Fruit fly (Drosophila melanogaster): ENCODE results near the gene ATPsynbetaL.
A peak's percentile ranks its signal among the peaks of the same experiment; 100 is the strongest.

ATPsynbetaL gene

DNA sequence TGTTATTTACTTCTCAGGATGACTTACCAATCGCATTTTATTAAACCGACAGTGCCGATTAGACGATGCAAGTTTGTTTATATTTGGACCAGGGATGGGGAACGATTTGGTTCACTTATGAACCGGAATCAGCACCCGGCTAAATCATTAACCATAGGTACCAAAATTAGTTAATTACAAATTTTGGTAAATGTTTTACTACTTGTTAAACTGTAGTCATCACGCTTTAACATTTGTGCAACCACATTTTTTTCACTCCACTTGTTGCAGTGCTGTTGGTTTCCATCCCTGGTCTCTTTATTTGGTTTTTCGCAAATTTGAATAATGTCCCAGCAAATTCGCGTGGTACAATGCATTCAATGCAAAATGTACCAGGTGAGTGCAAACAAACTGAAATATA lies 7.9 kb downstream of the ATPsynbetaL start, which contains the start of the genes IntS9 and CG43295 (continued):
- no peak for TF ChIP-seq mirr (GFP tag; optimal IDR thresholded peaks at IDR 0.05)
- peak; percentile 6 for TF ChIP-seq gfzf (GFP tag; optimal IDR thresholded peaks at IDR 0.05)
- TF ChIP-seq Blimp-1 (GFP tag; optimal IDR thresholded peaks at IDR 0.05), result no peak
- peak; percentile 79 for TF ChIP-seq lmd (GFP tag; IDR thresholded peaks at IDR 0.05)
- TF ChIP-seq CG5953 (GFP tag; IDR thresholded peaks at IDR 0.05), result peak; percentile 72
- peak; percentile 61; the same call in 2 of the 3 replicates for TF ChIP-seq Mrtf (GFP tag; IDR thresholded peaks at IDR 0.05)
- no peak for TF ChIP-seq hth (optimal IDR thresholded peaks at IDR 0.05)
- no peak for TF ChIP-seq CG15601 (tag; optimal IDR thresholded peaks at IDR 0.05)
- TF ChIP-seq ro (GFP tag; IDR thresholded peaks at IDR 0.05), result no peak
- peak; percentile 69; the same call in 2 of the 3 replicates for TF ChIP-seq so (GFP tag; IDR thresholded peaks at IDR 0.05)
- TF ChIP-seq Elba2 (GFP tag; optimal IDR thresholded peaks at IDR 0.05), result peak; percentile 69
- TF ChIP-seq CG10274 (GFP tag; optimal IDR thresholded peaks at IDR 0.05), result peak; percentile 39
- no peak for TF ChIP-seq Stat92E (GFP tag; optimal IDR thresholded peaks at IDR 0.05)
- no peak for TF ChIP-seq CG14860 (GFP tag; IDR thresholded peaks at IDR 0.05; ENCODE audit: partially characterized antibody)
- peak; percentile 82 for TF ChIP-seq CG17829 (tag; optimal IDR thresholded peaks at IDR 0.05)
- peak; percentile 56; the same call in 1 of the 3 replicates for TF ChIP-seq CG11560 (tag; IDR thresholded peaks at IDR 0.05)
- TF ChIP-seq CG11093 (GFP tag; IDR thresholded peaks at IDR 0.05), result peak; percentile 67; the same call in 1 of the 3 replicates
- TF ChIP-seq al (GFP tag; IDR thresholded peaks at IDR 0.05), result peak; percentile 80
- TF ChIP-seq amos (GFP tag; IDR thresholded peaks at IDR 0.05; ENCODE audit: partially characterized antibody), result no peak; the same call in 1 of the 2 replicates
- TF ChIP-seq Scr (GFP tag; IDR thresholded peaks at IDR 0.05; ENCODE audit: partially characterized antibody), result peak; percentile 37
- TF ChIP-seq Dp (GFP tag; optimal IDR thresholded peaks at IDR 0.05), result peak; percentile 44
- TF ChIP-seq NfI (GFP tag; optimal IDR thresholded peaks at IDR 0.05), result peak; percentile 77
- TF ChIP-seq mam (GFP tag; optimal IDR thresholded peaks at IDR 0.05), result peak; percentile 89
- no peak for TF ChIP-seq Sox100B (GFP tag; optimal IDR thresholded peaks at IDR 0.05)
- no peak for TF ChIP-seq nom (GFP tag; optimal IDR thresholded peaks at IDR 0.05)
- TF ChIP-seq CG8290 (GFP tag; optimal IDR thresholded peaks at IDR 0.05), result peak; percentile 66
- TF ChIP-seq CG8290 (tag; optimal IDR thresholded peaks at IDR 0.05), result no peak
- TF ChIP-seq rib (GFP tag; IDR thresholded peaks at IDR 0.05), result peak; percentile 40; the same call in 1 of the 2 replicates
- TF ChIP-seq lola (GFP tag; optimal IDR thresholded peaks at IDR 0.05), result peak in 1 of 3 experiments; percentile 76
- TF ChIP-seq HLH4C (GFP tag; IDR thresholded peaks at IDR 0.05; ENCODE audit: partially characterized antibody), result 0 out of 3 replicates have a peak, but pooled peaks have one; percentile 49
- no peak for TF ChIP-seq Hr78 (GFP tag; optimal IDR thresholded peaks at IDR 0.05)
- TF ChIP-seq CG2202 (tag; optimal IDR thresholded peaks at IDR 0.05), result peak; percentile 55
- no peak for TF ChIP-seq sug (tag; optimal IDR thresholded peaks at IDR 0.05)
- peak; percentile 79 for TF ChIP-seq ems (GFP tag; optimal IDR thresholded peaks at IDR 0.05)
- TF ChIP-seq Fer1 (GFP tag; optimal IDR thresholded peaks at IDR 0.05), result no peak
- peak; percentile 52 for TF ChIP-seq CG30020 (tag; optimal IDR thresholded peaks at IDR 0.05)
- TF ChIP-seq Awh (GFP tag; IDR thresholded peaks at IDR 0.05), result peak; percentile 82
- peak; percentile 80 for TF ChIP-seq repo (GFP tag; optimal IDR thresholded peaks at IDR 0.05)
- peak; percentile 65; the same call in 1 of the 2 replicates for TF ChIP-seq Nf-YA (GFP tag; IDR thresholded peaks at IDR 0.05)
- TF ChIP-seq psq (GFP tag; optimal IDR thresholded peaks at IDR 0.05), result peak; percentile 25
- no peak for TF ChIP-seq CG6765 (GFP tag; optimal IDR thresholded peaks at IDR 0.05)
- TF ChIP-seq bcd (GFP tag; optimal IDR thresholded peaks at IDR 0.05), result peak; percentile 72
- TF ChIP-seq CG15011 (GFP tag; optimal IDR thresholded peaks at IDR 0.05), result no peak
- TF ChIP-seq C15 (GFP tag; IDR thresholded peaks at IDR 0.05), result peak; percentile 38; the same call in 1 of the 3 replicates
- no peak for TF ChIP-seq CG7745 (tag; optimal IDR thresholded peaks at IDR 0.05)
- peak; percentile 86 for TF ChIP-seq bab2 (GFP tag; optimal IDR thresholded peaks at IDR 0.05)
- peak; percentile 73 for TF ChIP-seq CG17359 (tag; optimal IDR thresholded peaks at IDR 0.05)
- no peak for TF ChIP-seq lab (GFP tag; optimal IDR thresholded peaks at IDR 0.05)
- TF ChIP-seq Dek (tag; optimal IDR thresholded peaks at IDR 0.05), result peak; percentile 34
- no peak for TF ChIP-seq CG15479 (GFP tag; optimal IDR thresholded peaks at IDR 0.05)

Measured in whole organism, embryonic.